Worm (Caenorhabditis elegans): Measurements from ENCODE around the gene srw-115.

The srw-115 gene

ce11 chrV:2945602-2946001, 48.1 kb downstream of the srw-115 start, which contains the start of gene srh-87:
Gene srh-87 (minus strand): TSS chrV:2945702.
- TF ChIP-seq tbx-8 (GFP tag; optimal IDR thresholded peaks at IDR 0.05) (no peak), ztf-11 (tag; optimal IDR thresholded peaks at IDR 0.05) (no peak), sem-2 (GFP tag; optimal IDR thresholded peaks at IDR 0.05) (no peak), mep-1 (tag; optimal IDR thresholded peaks at IDR 0.05) (no peak), hlh-1 (tag; optimal IDR thresholded peaks at IDR 0.05) (no peak), mls-2 (tag; optimal IDR thresholded peaks at IDR 0.05) (no peak), pha-4 (tag; optimal IDR thresholded peaks at IDR 0.05) (no peak), lin-13 (tag; optimal IDR thresholded peaks at IDR 0.05) (no peak), ceh-39 (tag; optimal IDR thresholded peaks at IDR 0.05) (no peak)

DNA sequence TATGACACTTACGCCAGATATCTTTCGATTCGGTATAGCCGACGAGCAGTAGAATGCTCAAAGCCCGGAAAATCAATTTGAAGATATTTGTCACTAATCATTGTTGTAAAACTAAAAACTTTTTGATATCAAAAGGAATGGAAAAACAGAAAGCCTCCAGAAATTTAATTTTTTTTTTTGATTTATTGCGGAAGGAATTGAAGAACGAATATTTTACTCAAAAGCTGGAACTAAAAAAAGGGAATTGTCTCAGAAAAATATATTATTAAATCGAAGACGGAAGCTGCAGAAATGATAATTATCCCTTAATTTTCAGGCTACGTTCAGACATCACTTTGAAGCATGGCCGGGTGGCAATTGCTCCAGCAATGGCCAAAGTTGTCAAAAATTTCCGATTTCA, 49.9 kb downstream of the srw-115 start, which contains the start of gene srw-137:
Gene srw-137, minus strand, starts transcription at position 101 of the 400 bp plus-strand sequence.
- TF ChIP-seq ceh-39 (tag; optimal IDR thresholded peaks at IDR 0.05) (no peak), elt-3 (tag; optimal IDR thresholded peaks at IDR 0.05) (no peak), mls-2 (tag; optimal IDR thresholded peaks at IDR 0.05) (no peak), lin-13 (tag; optimal IDR thresholded peaks at IDR 0.05) (no peak), nhr-2 (tag; optimal IDR thresholded peaks at IDR 0.05) (no peak), pha-4 (tag; optimal IDR thresholded peaks at IDR 0.05) (no peak), unc-62 (GFP tag; optimal IDR thresholded peaks at IDR 0.05) (no peak), mep-1 (tag; optimal IDR thresholded peaks at IDR 0.05) (no peak), ham-2 (GFP tag; optimal IDR thresholded peaks at IDR 0.05) (no peak), hlh-1 (tag; optimal IDR thresholded peaks at IDR 0.05) (no peak), nhr-76 (tag; optimal IDR thresholded peaks at IDR 0.05) (no peak), sem-2 (GFP tag; optimal IDR thresholded peaks at IDR 0.05) (no peak), ceh-43 (GFP tag; optimal IDR thresholded peaks at IDR 0.05) (no peak), blmp-1 (tag; optimal IDR thresholded peaks at IDR 0.05) (no peak), M03D4.4 (tag; optimal IDR thresholded peaks at IDR 0.05) (no peak), drap-1 (GFP tag; optimal IDR thresholded peaks at IDR 0.05) (no peak), bed-3 (GFP tag; optimal IDR thresholded peaks at IDR 0.05) (no peak), ceh-83 (GFP tag; optimal IDR thresholded peaks at IDR 0.05) (no peak), unc-120 (tag; optimal IDR thresholded peaks at IDR 0.05; ENCODE audit: poor library complexity, severe bottlenecking) (no peak)
